Worm (Caenorhabditis elegans) whole organism, L2 larva: ENCODE data around the gene skpo-1.
A peak's percentile ranks its signal among the peaks of the same experiment; 100 is the strongest.

Source experiments
- R02D3.7 ChIP-seq: fragments of 150-350 bp; optimal IDR thresholded peaks from 2 replicates; lab custom pipeline; 2014; ENCODE audit warnings: missing biosample characterization, missing genetic modification characterization
- aly-2 ChIP-seq: fragments of 150-350 bp; optimal IDR thresholded peaks from 2 replicates; lab custom pipeline; 2014; ENCODE audit warnings: missing biosample characterization, missing genetic modification characterization
- ama-1 ChIP-seq: fragments of 150-350 bp; optimal IDR thresholded peaks from 2 replicates; lab custom pipeline; 2018; ENCODE audit warnings: inconsistent platforms
- fos-1 ChIP-seq: fragments of 150-350 bp; optimal IDR thresholded peaks from 2 replicates; lab custom pipeline; 2014; ENCODE audit warnings: missing biosample characterization, missing genetic modification characterization
- lin-39 ChIP-seq: fragments of 150-350 bp; optimal IDR thresholded peaks from 2 replicates; lab custom pipeline; 2014; ENCODE audit warnings: missing biosample characterization, missing genetic modification reagents, missing genetic modification characterization
- lsy-2 ChIP-seq, 2 experiments: fragments of 150-350 bp in 1 of 2; sonication (generic microtip) in 1 of 2; optimal IDR thresholded peaks; 2 replicates each; lab custom pipeline; 2014 to 2017; ENCODE audit warnings: missing biosample characterization in 2 of 2, missing genetic modification characterization in 2 of 2
- mbf-1 ChIP-seq: sonication (generic microtip); optimal IDR thresholded peaks from 2 replicates; lab custom pipeline; 2017; ENCODE audit warnings: missing biosample characterization, missing genetic modification characterization
- nhr-129 ChIP-seq: fragments of 150-350 bp; optimal IDR thresholded peaks from 2 replicates; lab custom pipeline; 2014; ENCODE audit warnings: missing biosample characterization, missing genetic modification characterization
- nhr-21 ChIP-seq: fragments of 150-350 bp; optimal IDR thresholded peaks from 2 replicates; lab custom pipeline; 2014; ENCODE audit warnings: missing biosample characterization, missing genetic modification characterization
- skn-1 ChIP-seq: sonication (generic microtip); optimal IDR thresholded peaks from 2 replicates; lab custom pipeline; 2017; ENCODE audit warnings: missing biosample characterization, missing genetic modification characterization
- unc-39 ChIP-seq: fragments of 150-350 bp; optimal IDR thresholded peaks from 2 replicates; lab custom pipeline; 2014; ENCODE audit warnings: missing biosample characterization, missing genetic modification characterization
- unc-62 ChIP-seq: fragments of 150-350 bp; optimal IDR thresholded peaks from 2 replicates; lab custom pipeline; 2014; ENCODE audit warnings: missing biosample characterization, missing genetic modification reagents, missing genetic modification characterization
- zag-1 ChIP-seq: fragments of 150-350 bp; optimal IDR thresholded peaks from 2 replicates; lab custom pipeline; 2014; ENCODE audit warnings: missing biosample characterization, missing genetic modification characterization

ce11 chrII:8386897-8387296 lies 17.8 kb downstream of the skpo-1 start:
- TF ChIP-seq unc-62 (GFP tag; lab: Kevin White, UChicago) (no peak), lin-39 (tag; lab: Kevin White, UChicago) (no peak), lsy-2 (tag; optimal IDR thresholded peaks at IDR 0.05; lab: Kevin White, UChicago) (no peak), skn-1 (no peak), R02D3.7 (tag; lab: Kevin White, UChicago) (no peak), mbf-1 (tag; lab: Kevin White, UChicago) (no peak), unc-39 (tag; lab: Kevin White, UChicago) (no peak), aly-2 (tag; lab: Kevin White, UChicago) (no peak), zag-1 (tag; lab: Kevin White, UChicago) (no peak), fos-1 (tag; lab: Kevin White, UChicago) (peak; percentile 78), ama-1 (no peak), nhr-21 (tag; lab: Kevin White, UChicago) (no peak), nhr-129 (tag; lab: Kevin White, UChicago) (no peak)
